Worm (Caenorhabditis elegans): Measurements from ENCODE around the gene C05C10.7.

DNA sequence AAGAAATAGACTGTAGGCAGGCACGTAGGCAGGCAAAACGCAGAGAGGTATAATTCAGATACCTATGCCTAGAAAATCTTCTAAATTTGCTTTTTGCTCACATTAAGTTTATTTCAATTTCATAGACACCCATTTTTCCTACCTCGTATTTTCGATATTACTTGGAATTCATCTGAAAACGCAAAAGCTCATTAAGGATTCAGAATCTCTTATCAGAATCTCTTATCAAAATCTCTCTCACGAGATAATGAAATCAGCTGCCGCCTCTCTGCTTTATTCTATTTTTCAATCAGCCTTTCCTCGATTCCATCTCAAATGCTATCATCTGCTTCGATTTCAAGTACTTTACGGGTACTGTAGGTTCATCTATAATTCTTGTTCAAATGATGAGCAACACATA lies 13.1 kb upstream of the C05C10.7 start:
- TF ChIP-seq flt-1 (GFP tag; IDR thresholded peaks at IDR 0.05) (no peak), B0310.2 (tag; optimal IDR thresholded peaks at IDR 0.05) (no peak)

All from whole organism, early embryonic.